Fruit fly (Drosophila melanogaster): ENCODE results near the gene CG10096.

CG10096 gene

dm6 chr3R:12402935-12403334, 7.2 kb upstream of the CG10096 start (continued):
- peak; percentile 81 for TF ChIP-seq CG10321 (GFP tag; IDR thresholded peaks at IDR 0.05)
- no peak for TF ChIP-seq pita (GFP tag; optimal IDR thresholded peaks at IDR 0.05)
- TF ChIP-seq CG13296 (GFP tag; optimal IDR thresholded peaks at IDR 0.05): peak; percentile 99

- TF ChIP-seq chn (GFP tag; optimal IDR thresholded peaks at IDR 0.05): no peak
- TF ChIP-seq B-H2 (GFP tag; optimal IDR thresholded peaks at IDR 0.05): no peak
- TF ChIP-seq her (GFP tag; optimal IDR thresholded peaks at IDR 0.05): peak; percentile 39
- TF ChIP-seq fd64A (GFP tag; optimal IDR thresholded peaks at IDR 0.05): no peak
- TF ChIP-seq CG13624 (GFP tag; optimal IDR thresholded peaks at IDR 0.05): no peak
- TF ChIP-seq Ravus (GFP tag; IDR thresholded peaks at IDR 0.05): no peak
- TF ChIP-seq Ada2b (GFP tag; IDR thresholded peaks at IDR 0.05): no peak
- no peak for TF ChIP-seq CG4424 (GFP tag; optimal IDR thresholded peaks at IDR 0.05)
- 0 out of 3 replicates have a peak, but pooled peaks have one; percentile 28 for TF ChIP-seq knrl (GFP tag; IDR thresholded peaks at IDR 0.05; ENCODE audit: partially characterized antibody)
- no peak for TF ChIP-seq Hmx (GFP tag; optimal IDR thresholded peaks at IDR 0.05)
- TF ChIP-seq gcm (GFP tag; optimal IDR thresholded peaks at IDR 0.05): no peak
- TF ChIP-seq schlank (tag; optimal IDR thresholded peaks at IDR 0.05): no peak
- TF ChIP-seq zfh1 (GFP tag; IDR thresholded peaks at IDR 0.05): no peak
- no peak for TF ChIP-seq bowl (GFP tag; IDR thresholded peaks at IDR 0.05)
- TF ChIP-seq Xbp1 (GFP tag; optimal IDR thresholded peaks at IDR 0.05): no peak
- no peak for TF ChIP-seq CG15479 (GFP tag; optimal IDR thresholded peaks at IDR 0.05)
- TF ChIP-seq vvl (GFP tag; IDR thresholded peaks at IDR 0.05): no peak
- TF ChIP-seq vfl (GFP tag; optimal IDR thresholded peaks at IDR 0.05): no peak
- TF ChIP-seq Drgx (GFP tag; IDR thresholded peaks at IDR 0.05): peak; percentile 49; the same call in 1 of the 2 replicates
- no peak for TF ChIP-seq Asciz (GFP tag; optimal IDR thresholded peaks at IDR 0.05)
- TF ChIP-seq CG9727 (GFP tag; optimal IDR thresholded peaks at IDR 0.05): no peak
- TF ChIP-seq CG14860 (GFP tag; IDR thresholded peaks at IDR 0.05; ENCODE audit: partially characterized antibody): no peak
- TF ChIP-seq CkIIα-i1 (GFP tag; IDR thresholded peaks at IDR 0.05): no peak
- TF ChIP-seq HHEX (GFP tag; optimal IDR thresholded peaks at IDR 0.05): no peak
- TF ChIP-seq GATAe (GFP tag; conservative IDR thresholded peaks at IDR 0.05): no peak
- TF ChIP-seq Chrac-16 (GFP tag; optimal IDR thresholded peaks at IDR 0.05): no peak
- no peak for TF ChIP-seq Sry-β (GFP tag; optimal IDR thresholded peaks at IDR 0.05)
- TF ChIP-seq HmgD (GFP tag; optimal IDR thresholded peaks at IDR 0.05): peak; percentile 8
- TF ChIP-seq CG8765 (GFP tag; IDR thresholded peaks at IDR 0.05): no peak
- no peak for TF ChIP-seq CG10209 (GFP tag; optimal IDR thresholded peaks at IDR 0.05)
- TF ChIP-seq CG6765 (GFP tag; optimal IDR thresholded peaks at IDR 0.05): no peak
- TF ChIP-seq CG2202 (tag; optimal IDR thresholded peaks at IDR 0.05): no peak
- TF ChIP-seq h (optimal IDR thresholded peaks at IDR 0.05): no peak
- TF ChIP-seq CG2889 (GFP tag; IDR thresholded peaks at IDR 0.05): no peak
- no peak for TF ChIP-seq CG10654 (GFP tag; optimal IDR thresholded peaks at IDR 0.05)
- no peak for TF ChIP-seq Oaz (GFP tag; IDR thresholded peaks at IDR 0.05)
- TF ChIP-seq CG14965 (GFP tag; optimal IDR thresholded peaks at IDR 0.05; ENCODE audit: borderline replicate concordance): no peak
- no peak for TF ChIP-seq CG11456 (GFP tag; IDR thresholded peaks at IDR 0.05)
- TF ChIP-seq CG11504 (tag; optimal IDR thresholded peaks at IDR 0.05): no peak
- no peak for TF ChIP-seq CG8388 (GFP tag; optimal IDR thresholded peaks at IDR 0.05)
- TF ChIP-seq Kr (GFP tag; optimal IDR thresholded peaks at IDR 0.05): no peak
- no peak for TF ChIP-seq CG17612 (GFP tag; IDR thresholded peaks at IDR 0.05)
- TF ChIP-seq Aef1 (GFP tag; IDR thresholded peaks at IDR 0.05): no peak
- TF ChIP-seq CG7987 (GFP tag; optimal IDR thresholded peaks at IDR 0.05): no peak
- TF ChIP-seq Stat92E (GFP tag; optimal IDR thresholded peaks at IDR 0.05): no peak
- no peak for TF ChIP-seq Neu2 (GFP tag; optimal IDR thresholded peaks at IDR 0.05; ENCODE audit: borderline replicate concordance)
Measured at dm6 chr3R:12401672-12402296, 6.0 kb upstream of the CG10096 start, which contains the start of gene DNAlig3. Gene DNAlig3 (minus strand): TSS chr3R:12401839.
